Worm (Caenorhabditis elegans) whole organism, mixed stage, embryonic: ENCODE results near the gene rpb-9.

ENCODE experiments used
- M03D4.4 ChIP-seq: sonication (generic microtip); optimal IDR thresholded peaks from 2 replicates; lab custom pipeline; 2017; ENCODE audit warnings: mild to moderate bottlenecking, missing genetic modification characterization, missing compliant biosample characterization
- bed-3 ChIP-seq: fragments of 200-800 bp; sonication (Bioruptor generic); optimal IDR thresholded peaks from 3 replicates; lab custom pipeline; 2018; ENCODE audit warnings: mild to moderate bottlenecking, missing genetic modification characterization, moderate library complexity, missing compliant biosample characterization
- ceh-39 ChIP-seq: fragments of 150-350 bp; optimal IDR thresholded peaks from 2 replicates; lab custom pipeline; 2014; ENCODE audit warnings: missing biosample characterization, missing genetic modification characterization
- ceh-83 ChIP-seq: fragments of 200-800 bp; sonication (Bioruptor generic); optimal IDR thresholded peaks from 2 replicates; lab custom pipeline; 2018; ENCODE audit warnings: mild to moderate bottlenecking, missing genetic modification characterization, missing compliant biosample characterization
- ces-1 ChIP-seq: fragments of 150-350 bp; optimal IDR thresholded peaks from 2 replicates; lab custom pipeline; 2014; ENCODE audit warnings: missing biosample characterization, missing genetic modification reagents, missing genetic modification characterization
- drap-1 ChIP-seq: fragments of 200-800 bp; sonication (Bioruptor generic); optimal IDR thresholded peaks from 3 replicates; lab custom pipeline; 2018; ENCODE audit warnings: mild to moderate bottlenecking, missing genetic modification characterization, missing compliant biosample characterization
- elt-1 ChIP-seq: sonication (generic microtip); optimal IDR thresholded peaks from 2 replicates; lab custom pipeline; 2017; ENCODE audit warnings: missing genetic modification characterization, mild to moderate bottlenecking, missing compliant biosample characterization, antibody characterized with exemption, moderate library complexity, borderline replicate concordance; ENCODE audit not compliant: insufficient read depth
- elt-3 ChIP-seq: fragments of 150-350 bp; optimal IDR thresholded peaks from 2 replicates; lab custom pipeline; 2014; ENCODE audit warnings: missing biosample characterization, missing genetic modification characterization
- flh-1 ChIP-seq: fragments of 200-800 bp; sonication (Bioruptor generic); optimal IDR thresholded peaks from 2 replicates; lab custom pipeline; 2018; ENCODE audit warnings: mild to moderate bottlenecking, missing genetic modification characterization, moderate library complexity, missing compliant biosample characterization
- ham-2 ChIP-seq: fragments of 200-800 bp; sonication (Bioruptor generic); optimal IDR thresholded peaks from 2 replicates; lab custom pipeline; 2018; ENCODE audit warnings: mild to moderate bottlenecking, missing genetic modification characterization, missing compliant biosample characterization
- hlh-1 ChIP-seq: fragments of 150-350 bp; optimal IDR thresholded peaks from 2 replicates; lab custom pipeline; 2014; ENCODE audit warnings: missing biosample characterization, missing genetic modification reagents, missing genetic modification characterization
- lin-13 ChIP-seq: fragments of 150-350 bp; optimal IDR thresholded peaks from 2 replicates; lab custom pipeline; 2014; ENCODE audit warnings: missing biosample characterization, missing genetic modification characterization
- lin-32 ChIP-seq: fragments of 200-800 bp; sonication (Bioruptor generic); optimal IDR thresholded peaks from 2 replicates; lab custom pipeline; 2018; ENCODE audit warnings: mild to moderate bottlenecking, missing genetic modification characterization, missing compliant biosample characterization
- lsy-2 ChIP-seq: fragments of 150-350 bp; optimal IDR thresholded peaks from 2 replicates; lab custom pipeline; 2014; ENCODE audit warnings: missing biosample characterization, missing genetic modification characterization
- mab-5 ChIP-seq: fragments of 150-350 bp; optimal IDR thresholded peaks from 2 replicates; lab custom pipeline; 2014; ENCODE audit warnings: missing biosample characterization, missing genetic modification characterization
- mep-1 ChIP-seq: fragments of 150-350 bp; optimal IDR thresholded peaks from 2 replicates; lab custom pipeline; 2017; ENCODE audit warnings: missing biosample characterization, missing genetic modification reagents, missing genetic modification characterization, inconsistent platforms
- mls-2 ChIP-seq: sonication (generic microtip); optimal IDR thresholded peaks from 2 replicates; lab custom pipeline; 2016; ENCODE audit warnings: mild to moderate bottlenecking, missing genetic modification characterization, moderate library complexity, missing compliant biosample characterization
- nhr-12 ChIP-seq: fragments of 150-350 bp; optimal IDR thresholded peaks from 2 replicates; lab custom pipeline; 2014; ENCODE audit warnings: missing biosample characterization, missing genetic modification characterization
- nhr-2 ChIP-seq: fragments of 150-350 bp; optimal IDR thresholded peaks from 2 replicates; lab custom pipeline; 2014; ENCODE audit warnings: missing biosample characterization, missing genetic modification characterization
- nhr-237 ChIP-seq: fragments of 150-350 bp; optimal IDR thresholded peaks from 2 replicates; lab custom pipeline; 2014; ENCODE audit warnings: missing biosample characterization, missing genetic modification characterization
- nhr-28 ChIP-seq: fragments of 150-350 bp; optimal IDR thresholded peaks from 2 replicates; lab custom pipeline; 2014; ENCODE audit warnings: missing biosample characterization, missing genetic modification characterization
- nhr-76 ChIP-seq: sonication (generic microtip); optimal IDR thresholded peaks from 2 replicates; lab custom pipeline; 2017; ENCODE audit warnings: missing biosample characterization, missing genetic modification characterization
- pha-4 ChIP-seq: fragments of 150-350 bp; optimal IDR thresholded peaks from 2 replicates; lab custom pipeline; 2018; ENCODE audit warnings: missing biosample characterization, missing genetic modification reagents, missing genetic modification characterization
- sem-2 ChIP-seq: fragments of 200-800 bp; sonication (Bioruptor generic); optimal IDR thresholded peaks from 2 replicates; lab custom pipeline; 2018; ENCODE audit warnings: mild to moderate bottlenecking, missing genetic modification characterization, missing compliant biosample characterization
- snpc-4 ChIP-seq: fragments of 150-350 bp; optimal IDR thresholded peaks from 2 replicates; lab custom pipeline; 2014; ENCODE audit warnings: missing biosample characterization, missing genetic modification characterization
- sptf-1 ChIP-seq: sonication (generic microtip); optimal IDR thresholded peaks from 2 replicates; lab custom pipeline; 2017; ENCODE audit warnings: mild to moderate bottlenecking, missing genetic modification characterization, moderate library complexity, missing compliant biosample characterization
- tbx-8 ChIP-seq: fragments of 200-800 bp; sonication (Bioruptor generic); optimal IDR thresholded peaks from 2 replicates; lab custom pipeline; 2018; ENCODE audit warnings: mild to moderate bottlenecking, missing genetic modification characterization, moderate library complexity, missing compliant biosample characterization
- unc-62 ChIP-seq: fragments of 150-350 bp; optimal IDR thresholded peaks from 2 replicates; lab custom pipeline; 2014; ENCODE audit warnings: missing biosample characterization, missing genetic modification reagents, missing genetic modification characterization
- zip-8 ChIP-seq: fragments of 150-350 bp; optimal IDR thresholded peaks from 2 replicates; lab custom pipeline; 2014; ENCODE audit warnings: missing biosample characterization, missing genetic modification characterization
- ztf-11 ChIP-seq: fragments of 150-350 bp; optimal IDR thresholded peaks from 2 replicates; lab custom pipeline; 2014; ENCODE audit warnings: missing biosample characterization, missing genetic modification characterization

rpb-9 gene

ce11 chrV:8028825-8029489, 16.8 kb upstream of the rpb-9 start, which contains the start of gene oma-2:
Gene oma-2 (plus strand): TSS chrV:8029439.
- TF ChIP-seq lin-32 (GFP tag; lab: Kevin White, UChicago) = no peak
- TF ChIP-seq ceh-39 (tag; lab: Kevin White, UChicago) = no peak
- TF ChIP-seq nhr-76 (tag; lab: Kevin White, UChicago) = no peak
- no peak for TF ChIP-seq bed-3
- no peak for TF ChIP-seq pha-4
- no peak for TF ChIP-seq elt-3
- TF ChIP-seq elt-1 (tag; lab: Kevin White, UChicago) = no peak
- TF ChIP-seq hlh-1 (tag; lab: Kevin White, UChicago) = no peak

- TF ChIP-seq ham-2 = no peak
- TF ChIP-seq ces-1 (GFP tag; lab: Kevin White, UChicago) = no peak
- TF ChIP-seq mab-5 (tag; lab: Kevin White, UChicago) = no peak
- TF ChIP-seq ceh-83 (GFP tag; lab: Kevin White, UChicago) = no peak
- no peak for TF ChIP-seq nhr-12
- TF ChIP-seq nhr-28 = no peak
- no peak for TF ChIP-seq flh-1 (GFP tag; lab: Kevin White, UChicago)
- no peak for TF ChIP-seq ztf-11 (tag; lab: Kevin White, UChicago)
These were observed 15.4 kb upstream of the rpb-9 start for ce11 chrV:8027429-8028142.

- TF ChIP-seq nhr-28 (no peak), M03D4.4 (tag; lab: Kevin White, UChicago) (no peak), mep-1 (tag; lab: Kevin White, UChicago) (no peak), sem-2 (GFP tag; lab: Kevin White, UChicago) (no peak), nhr-237 (no peak), mab-5 (tag; lab: Kevin White, UChicago) (no peak), hlh-1 (tag; lab: Kevin White, UChicago) (no peak), nhr-2 (tag; lab: Kevin White, UChicago) (no peak), lin-13 (tag; lab: Kevin White, UChicago) (no peak), drap-1 (GFP tag; lab: Kevin White, UChicago) (no peak), ceh-83 (GFP tag; lab: Kevin White, UChicago) (no peak), elt-3 (no peak), sptf-1 (no peak), zip-8 (no peak), mls-2 (no peak), tbx-8 (GFP tag; lab: Kevin White, UChicago) (no peak), ces-1 (GFP tag; lab: Kevin White, UChicago) (no peak), lin-32 (GFP tag; lab: Kevin White, UChicago) (no peak)
These were observed 14.2 kb upstream of the rpb-9 start, which contains the start of gene F43H9.4 for ce11 chrV:8026343-8026742. Gene F43H9.4 (plus strand): TSS chrV:8026708.

- TF ChIP-seq sptf-1 = no peak
- TF ChIP-seq elt-3 = no peak
These were observed 13.1 kb upstream of the rpb-9 start for ce11 chrV:8025259-8025658.

ce11 chrV:8024752-8025151, 12.6 kb upstream of the rpb-9 start, which contains the start of gene F43H9.3:
Gene F43H9.3 (minus strand): TSS chrV:8024940.
- TF ChIP-seq tbx-8 (GFP tag; lab: Kevin White, UChicago) = no peak
- TF ChIP-seq lsy-2 = peak; percentile 85
- TF ChIP-seq, all 35 proteins: peak for 1

ce11 chrV:8022040-8022439, 9.9 kb upstream of the rpb-9 start, which contains the start of gene ech-3:
Gene ech-3 (plus strand): TSS chrV:8022217.
- no peak for TF ChIP-seq snpc-4
- TF ChIP-seq ham-2 = no peak
- TF ChIP-seq lin-13 (tag; lab: Kevin White, UChicago) = no peak
- no peak for TF ChIP-seq unc-62 (GFP tag; lab: Kevin White, UChicago)
- no peak for TF ChIP-seq sem-2 (GFP tag; lab: Kevin White, UChicago)
- no peak for TF ChIP-seq ztf-11 (tag; lab: Kevin White, UChicago)
- no peak for TF ChIP-seq ceh-83 (GFP tag; lab: Kevin White, UChicago)
- TF ChIP-seq zip-8 = no peak
- TF ChIP-seq nhr-2 (tag; lab: Kevin White, UChicago) = no peak
- TF ChIP-seq lsy-2 = no peak
- TF ChIP-seq nhr-76 (tag; lab: Kevin White, UChicago) = no peak
- no peak for TF ChIP-seq flh-1 (GFP tag; lab: Kevin White, UChicago)
- no peak for TF ChIP-seq tbx-8 (GFP tag; lab: Kevin White, UChicago)
- no peak for TF ChIP-seq mls-2
